Worm (Caenorhabditis elegans): ENCODE results near the gene swp-1.

DNA sequence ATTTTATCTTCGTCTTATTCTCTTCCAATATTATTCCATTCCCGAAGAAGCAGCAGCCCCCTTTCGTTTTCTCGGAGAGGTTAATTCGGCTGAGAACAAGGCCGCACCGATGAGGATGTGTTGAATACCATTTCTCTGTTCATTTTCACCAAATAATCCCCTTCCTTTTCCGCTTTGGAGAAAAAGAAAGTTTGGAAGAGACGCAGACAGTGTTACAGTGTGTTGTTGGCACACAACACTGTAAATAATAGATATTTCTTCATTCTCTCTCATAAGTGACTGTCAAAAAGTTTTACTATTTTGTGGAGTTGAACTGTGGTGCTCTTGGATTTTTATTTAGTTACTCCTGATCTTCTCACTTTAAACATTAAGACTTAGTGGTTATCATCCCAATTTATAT lies 40.0 kb downstream of the swp-1 start:
- TF ChIP-seq ama-1 (optimal IDR thresholded peaks at IDR 0.05) (no peak), fkh-10 (GFP tag; optimal IDR thresholded peaks at IDR 0.05) (no peak), gmeb-2 (tag; optimal IDR thresholded peaks at IDR 0.05) (no peak), ceh-31 (tag; optimal IDR thresholded peaks at IDR 0.05) (no peak), nhr-11 (tag; optimal IDR thresholded peaks at IDR 0.05) (no peak), unc-86 (tag; optimal IDR thresholded peaks at IDR 0.05) (no peak)

All from whole organism, late embryonic.